Fruit fly (Drosophila melanogaster) whole organism, embryonic: Measurements from ENCODE around the gene CG13386.

Experiments used
- BtbVII ChIP-seq: fragments of 200-800 bp; sonication (Bioruptor generic); optimal IDR thresholded peaks from 3 replicates; lab custom pipeline; 2017; ENCODE audit warnings: missing biosample characterization, mild to moderate bottlenecking, missing genetic modification characterization
- CG10267 ChIP-seq: fragments of 200-800 bp; sonication (Bioruptor generic); optimal IDR thresholded peaks from 2 replicates; lab custom pipeline; 2018; ENCODE audit warnings: missing biosample characterization, mild to moderate bottlenecking, missing genetic modification characterization, moderate library complexity
- CG10366 ChIP-seq: fragments of 200-800 bp; sonication (Bioruptor generic); IDR thresholded peaks from 2 replicates; pipeline ENCODE4 v1.3.6; 2022; ENCODE audit warnings: missing biosample characterization, missing genetic modification characterization
- CG12942 ChIP-seq: fragments of 200-800 bp; sonication (Bioruptor generic); optimal IDR thresholded peaks from 3 replicates; lab custom pipeline; 2016; ENCODE audit warnings: missing biosample characterization, missing genetic modification characterization
- CG13424 ChIP-seq: fragments of 200-800 bp; sonication (Bioruptor generic); optimal IDR thresholded peaks from 2 replicates; lab custom pipeline; 2019; ENCODE audit warnings: missing biosample characterization, mild to moderate bottlenecking, missing genetic modification characterization, moderate library complexity
- CG13775 ChIP-seq: fragments of 200-800 bp; sonication (Bioruptor generic); optimal IDR thresholded peaks from 3 replicates; lab custom pipeline; 2017; ENCODE audit warnings: missing biosample characterization, mild to moderate bottlenecking, missing genetic modification characterization
- CG14965 ChIP-seq: fragments of 200-800 bp; sonication (Bioruptor generic); optimal IDR thresholded peaks from 2 replicates; lab custom pipeline; 2016; ENCODE audit warnings: missing biosample characterization, missing genetic modification characterization, borderline replicate concordance
- CG15269 ChIP-seq: fragments of 200-800 bp; sonication (Bioruptor generic); optimal IDR thresholded peaks from 2 replicates; lab custom pipeline; 2018; ENCODE audit warnings: missing biosample characterization, mild to moderate bottlenecking, missing genetic modification characterization, moderate library complexity
- CG17359 ChIP-seq: fragments of 200-800 bp; sonication (Bioruptor generic); optimal IDR thresholded peaks from 3 replicates; lab custom pipeline; 2018; ENCODE audit warnings: missing biosample characterization, mild to moderate bottlenecking, missing genetic modification characterization, moderate library complexity
- CG17361 ChIP-seq: fragments of 200-800 bp; sonication (Bioruptor generic); IDR thresholded peaks from 3 replicates; pipeline ENCODE4 v1.3.6; 2022; ENCODE audit warnings: missing biosample characterization, missing genetic modification characterization
- CG1792 ChIP-seq: fragments of 200-800 bp; sonication (Bioruptor generic); optimal IDR thresholded peaks from 2 replicates; lab custom pipeline; 2016; ENCODE audit warnings: missing biosample characterization, missing genetic modification characterization
- CG2678 ChIP-seq: fragments of 200-800 bp; sonication (Bioruptor generic); optimal IDR thresholded peaks from 3 replicates; lab custom pipeline; 2019; ENCODE audit warnings: missing biosample characterization, mild to moderate bottlenecking, missing genetic modification characterization, moderate library complexity
- CG2712 ChIP-seq: fragments of 200-800 bp; optimal IDR thresholded peaks from 3 replicates; lab custom pipeline; 2019; ENCODE audit warnings: missing biosample characterization, mild to moderate bottlenecking, missing genetic modification characterization, moderate library complexity
- CG30403 ChIP-seq: fragments of 200-800 bp; sonication (Bioruptor generic); optimal IDR thresholded peaks from 3 replicates; lab custom pipeline; 2016; ENCODE audit warnings: missing biosample characterization, missing genetic modification characterization
- CG31388 ChIP-seq: fragments of 200-800 bp; sonication (Bioruptor generic); optimal IDR thresholded peaks from 2 replicates; lab custom pipeline; 2016; ENCODE audit warnings: missing biosample characterization, missing genetic modification characterization
- CG31441 ChIP-seq: fragments of 200-800 bp; sonication (Bioruptor generic); IDR thresholded peaks from 2 replicates; pipeline ENCODE4 v1.3.6; 2022; ENCODE audit warnings: missing biosample characterization, missing genetic modification characterization
- CG6813 ChIP-seq: fragments of 200-800 bp; sonication (Bioruptor generic); optimal IDR thresholded peaks from 2 replicates; lab custom pipeline; 2017; ENCODE audit warnings: missing biosample characterization, missing genetic modification characterization, mild to moderate bottlenecking, moderate library complexity, missing genetic modification reagents
- CG6854 ChIP-seq: fragments of 200-800 bp; sonication (Bioruptor generic); optimal IDR thresholded peaks from 3 replicates; lab custom pipeline; 2017; ENCODE audit warnings: missing biosample characterization, mild to moderate bottlenecking, missing genetic modification characterization
- CG8388 ChIP-seq: fragments of 200-800 bp; sonication (Bioruptor generic); optimal IDR thresholded peaks from 2 replicates; lab custom pipeline; 2019; ENCODE audit warnings: missing biosample characterization, mild to moderate bottlenecking, missing genetic modification characterization, moderate library complexity
- CG8924 ChIP-seq: fragments of 200-800 bp; optimal IDR thresholded peaks from 3 replicates; lab custom pipeline; 2019; ENCODE audit warnings: missing biosample characterization, mild to moderate bottlenecking, missing genetic modification characterization, moderate library complexity
- CTCF ChIP-seq: fragments of 200-800 bp; sonication (Bioruptor generic); optimal IDR thresholded peaks from 2 replicates; lab custom pipeline; 2017; ENCODE audit warnings: missing biosample characterization, mild to moderate bottlenecking, missing genetic modification characterization, moderate library complexity
- CkIIα-i1 ChIP-seq: fragments of 200-800 bp; sonication (Bioruptor generic); IDR thresholded peaks from 2 replicates; pipeline ENCODE4 v1.3.6; 2022; ENCODE audit warnings: missing biosample characterization, missing genetic modification characterization
- CoRest ChIP-seq: fragments of 200-800 bp; sonication (Bioruptor generic); optimal IDR thresholded peaks from 3 replicates; lab custom pipeline; 2018; ENCODE audit warnings: missing biosample characterization, mild to moderate bottlenecking, missing genetic modification characterization, moderate library complexity
- Drgx ChIP-seq: fragments of 200-800 bp; sonication (Bioruptor generic); IDR thresholded peaks from 2 replicates; pipeline ENCODE4 v1.3.6; 2022; ENCODE audit warnings: missing biosample characterization, missing genetic modification characterization
- HHEX ChIP-seq: fragments of 200-800 bp; sonication (Bioruptor generic); optimal IDR thresholded peaks from 3 replicates; lab custom pipeline; 2017; ENCODE audit warnings: missing biosample characterization, mild to moderate bottlenecking, missing genetic modification characterization, missing genetic modification reagents
- Hey ChIP-seq: fragments of 200-800 bp; sonication (Bioruptor generic); optimal IDR thresholded peaks from 3 replicates; lab custom pipeline; 2018; ENCODE audit warnings: missing biosample characterization, mild to moderate bottlenecking, missing genetic modification characterization
- Hr51 ChIP-seq, 2 experiments: fragments of 200-800 bp; sonication (Bioruptor generic); optimal IDR thresholded peaks; 2 replicates in 1 of 2; 3 replicates in 1 of 2; lab custom pipeline; 2016 to 2018; ENCODE audit warnings: missing biosample characterization in 2 of 2, missing genetic modification characterization in 2 of 2, mild to moderate bottlenecking in 1 of 2, moderate library complexity in 1 of 2
- Med ChIP-seq: fragments of 200-800 bp; sonication (Bioruptor generic); peaks from one replicate; lab custom pipeline; 2016; ENCODE audit warnings: missing biosample characterization, missing genetic modification characterization, mild to moderate bottlenecking, inconsistent platforms, moderate library complexity
- Meics ChIP-seq: fragments of 200-800 bp; sonication (Bioruptor generic); optimal IDR thresholded peaks from 2 replicates; lab custom pipeline; 2017; ENCODE audit warnings: missing biosample characterization, mild to moderate bottlenecking, missing genetic modification characterization
- NC2β ChIP-seq: fragments of 200-800 bp; sonication (Bioruptor generic); optimal IDR thresholded peaks from 2 replicates; lab custom pipeline; 2016; ENCODE audit warnings: missing biosample characterization, missing genetic modification characterization
- PHDP ChIP-seq: fragments of 200-800 bp; sonication (Bioruptor generic); optimal IDR thresholded peaks from 3 replicates; lab custom pipeline; 2018; ENCODE audit warnings: missing biosample characterization, mild to moderate bottlenecking, missing genetic modification characterization, moderate library complexity
- Sox100B ChIP-seq: fragments of 200-800 bp; sonication (Bioruptor generic); optimal IDR thresholded peaks from 3 replicates; lab custom pipeline; 2018; ENCODE audit warnings: missing biosample characterization, mild to moderate bottlenecking, missing genetic modification characterization
- Sox102F ChIP-seq: fragments of 200-800 bp; sonication (Bioruptor generic); optimal IDR thresholded peaks from 2 replicates; lab custom pipeline; 2018; ENCODE audit warnings: missing biosample characterization, mild to moderate bottlenecking, missing genetic modification characterization, moderate library complexity
- Trl ChIP-seq, 3 experiments: fragments of >200 bp in 2 of 3; fragments of 200-800 bp in 1 of 3; sonication (Bioruptor generic) in 1 of 3; optimal IDR thresholded peaks; 2 replicates in 1 of 3; 3 replicates in 2 of 3; lab custom pipeline; 2016 to 2017; ENCODE audit warnings: missing biosample characterization in 1 of 3, missing genetic modification characterization in 1 of 3
- bowl ChIP-seq: fragments of 200-800 bp; sonication (Bioruptor generic); IDR thresholded peaks from 2 replicates; pipeline ENCODE4 v1.3.6; 2022; ENCODE audit warnings: missing biosample characterization, missing genetic modification characterization
- dmrt99B ChIP-seq: fragments of 200-800 bp; sonication (Bioruptor generic); optimal IDR thresholded peaks from 2 replicates; lab custom pipeline; 2018; ENCODE audit warnings: missing biosample characterization, mild to moderate bottlenecking, missing genetic modification characterization, moderate library complexity
- grau ChIP-seq: fragments of 200-800 bp; optimal IDR thresholded peaks from 3 replicates; lab custom pipeline; 2019; ENCODE audit warnings: missing biosample characterization, mild to moderate bottlenecking, missing genetic modification characterization, moderate library complexity
- nerfin-1 ChIP-seq: fragments of 200-800 bp; sonication (Bioruptor generic); optimal IDR thresholded peaks from 3 replicates; lab custom pipeline; 2019; ENCODE audit warnings: missing biosample characterization, mild to moderate bottlenecking, missing genetic modification characterization, moderate library complexity
- nmo ChIP-seq: fragments of 200-800 bp; sonication (Bioruptor generic); optimal IDR thresholded peaks from 2 replicates; lab custom pipeline; 2018; ENCODE audit warnings: missing biosample characterization, mild to moderate bottlenecking, missing genetic modification characterization, moderate library complexity
- run ChIP-seq: fragments of 200-800 bp; sonication (Bioruptor generic); optimal IDR thresholded peaks from 3 replicates; lab custom pipeline; 2018; ENCODE audit warnings: missing biosample characterization, mild to moderate bottlenecking, missing genetic modification characterization
- slou ChIP-seq: fragments of 200-800 bp; sonication (Bioruptor generic); optimal IDR thresholded peaks from 3 replicates; lab custom pipeline; 2016; ENCODE audit warnings: missing biosample characterization, missing genetic modification characterization
- so ChIP-seq: fragments of 200-800 bp; sonication (Bioruptor generic); IDR thresholded peaks from 3 replicates; pipeline ENCODE4 v1.3.6; 2022; ENCODE audit warnings: missing biosample characterization, missing genetic modification characterization
- tgo ChIP-seq: fragments of 200-800 bp; sonication (Bioruptor generic); IDR thresholded peaks from 3 replicates; pipeline ENCODE4 v1.3.6; 2022; ENCODE audit warnings: missing biosample characterization, missing genetic modification characterization
- unpg ChIP-seq: fragments of 200-800 bp; sonication (Bioruptor generic); optimal IDR thresholded peaks from 3 replicates; lab custom pipeline; 2018; ENCODE audit warnings: missing biosample characterization, mild to moderate bottlenecking, missing genetic modification characterization, moderate library complexity
- usp ChIP-seq: fragments of >200 bp; optimal IDR thresholded peaks from 2 replicates; lab custom pipeline; 2017; ENCODE audit warnings: missing biosample characterization, missing genetic modification characterization

CG13386 gene

dm6 chr2L:8370364-8371326 lies 28.2 kb upstream of the CG13386 start, which contains the start of gene CG17292 (continued):
- TF ChIP-seq usp (no peak), CG14965 (GFP tag; lab: Kevin White, UChicago) (no peak), NC2β (peak; percentile 32), CG31388 (GFP tag; lab: Kevin White, UChicago) (no peak), run (peak; percentile 66), Hey (tag; lab: Kevin White, UChicago) (peak; percentile 30)
- TF ChIP-seq, all 482 proteins: peak for 288

- TF ChIP-seq CG12942 = no peak
- TF ChIP-seq CG17359 (tag; lab: Kevin White, UChicago) = peak; percentile 14
- peak; percentile 19 for TF ChIP-seq Sox100B (GFP tag; lab: Kevin White, UChicago)
- peak; percentile 41; the same call in 1 of the 2 replicates for TF ChIP-seq Drgx (GFP tag; lab: Robert Waterston, UW)
- no peak for TF ChIP-seq CG1792 (GFP tag; lab: Kevin White, UChicago)
- TF ChIP-seq CG6854 = no peak
- TF ChIP-seq BtbVII (GFP tag; lab: Kevin White, UChicago) = peak; percentile 24
- TF ChIP-seq HHEX = peak; percentile 19
- peak; percentile 33 for TF ChIP-seq CG30403 (GFP tag; lab: Kevin White, UChicago)
- 0 out of 3 replicates have a peak, but pooled peaks have one; percentile 23 for TF ChIP-seq so (GFP tag; lab: Robert Waterston, UW)
- TF ChIP-seq CoRest (tag; lab: Kevin White, UChicago) = peak; percentile 10
- peak; percentile 7 for TF ChIP-seq CG10267
- TF ChIP-seq CG15269 (tag; lab: Kevin White, UChicago) = peak; percentile 49
- TF ChIP-seq CG17361 (GFP tag; lab: Robert Waterston, UW) = peak; percentile 56; the same call in 1 of the 3 replicates
- TF ChIP-seq Meics (GFP tag; lab: Kevin White, UChicago) = peak; percentile 48
- TF ChIP-seq CG8924 (tag; lab: Kevin White, UChicago) = peak; percentile 38
- TF ChIP-seq tgo = no peak; the same call in 2 of the 3 replicates
- peak; percentile 8 for TF ChIP-seq unpg (GFP tag; lab: Kevin White, UChicago)
- peak; percentile 61 for TF ChIP-seq Med (GFP tag; lab: Kevin White, UChicago)
- TF ChIP-seq CkIIα-i1 = no peak
- 0 out of 2 replicates have a peak, but pooled peaks have one; percentile 8 for TF ChIP-seq CG10366 (GFP tag; lab: Robert Waterston, UW)
- TF ChIP-seq CG6813 (GFP tag; lab: Kevin White, UChicago) = peak; percentile 14
- TF ChIP-seq Sox102F (GFP tag; lab: Kevin White, UChicago) = peak; percentile 23
- TF ChIP-seq CG13775 (GFP tag; lab: Kevin White, UChicago) = no peak
- TF ChIP-seq nerfin-1 = peak; percentile 0
- TF ChIP-seq CTCF (GFP tag; lab: Kevin White, UChicago) = no peak
- TF ChIP-seq CG2678 (tag; lab: Kevin White, UChicago) = peak; percentile 65
- peak; percentile 80 for TF ChIP-seq grau (tag; lab: Kevin White, UChicago)
- peak; percentile 50; the same call in 1 of the 2 replicates for TF ChIP-seq CG31441 (GFP tag; lab: Robert Waterston, UW)
- TF ChIP-seq bowl (GFP tag; lab: Robert Waterston, UW) = no peak
- TF ChIP-seq Hr51 (GFP tag; optimal IDR thresholded peaks at IDR 0.05; lab: Kevin White, UChicago) = peak in 1 of 2 experiments; percentile 52
- TF ChIP-seq nmo (GFP tag; lab: Kevin White, UChicago) = peak; percentile 18
- no peak for TF ChIP-seq Trl (optimal IDR thresholded peaks at IDR 0.05; lab: Kevin White, UChicago)
- no peak for TF ChIP-seq Trl (GFP tag; optimal IDR thresholded peaks at IDR 0.05; lab: Kevin White, UChicago)
- TF ChIP-seq CG8388 (GFP tag; lab: Kevin White, UChicago) = peak; percentile 4
- no peak for TF ChIP-seq slou (GFP tag; lab: Kevin White, UChicago)
- peak; percentile 2 for TF ChIP-seq PHDP (tag; lab: Kevin White, UChicago)
- TF ChIP-seq CG13424 = peak; percentile 22
- peak; percentile 54 for TF ChIP-seq dmrt99B (tag; lab: Kevin White, UChicago)
- TF ChIP-seq CG2712 (tag; lab: Kevin White, UChicago) = peak; percentile 29
Observed at dm6 chr2L:8371354-8371937, 27.4 kb upstream of the CG13386 start.
